Worm (Caenorhabditis elegans) whole organism, late embryonic: Measurements from ENCODE around the gene glb-11.
A peak's percentile ranks its signal among the peaks of the same experiment; 100 is the strongest.

ENCODE experiments used
- C08G9.2 ChIP-seq: sonication (generic microtip); optimal IDR thresholded peaks from 2 replicates; lab custom pipeline; 2016; ENCODE audit warnings: mild to moderate bottlenecking, missing genetic modification characterization, moderate library complexity, missing compliant biosample characterization
- C38D4.7 ChIP-seq: fragments of 200-800 bp; sonication (Bioruptor generic); optimal IDR thresholded peaks from 2 replicates; lab custom pipeline; 2018; ENCODE audit warnings: mild to moderate bottlenecking, missing genetic modification characterization, moderate library complexity, missing compliant biosample characterization
- K02D7.2 ChIP-seq: sonication (generic microtip); optimal IDR thresholded peaks from 2 replicates; lab custom pipeline; 2017; ENCODE audit warnings: mild to moderate bottlenecking, missing genetic modification characterization, missing compliant biosample characterization
- K09A11.1 ChIP-seq: sonication (generic microtip); optimal IDR thresholded peaks from 2 replicates; lab custom pipeline; 2017; ENCODE audit warnings: antibody characterized with exemption, mild to moderate bottlenecking, missing genetic modification characterization, missing compliant biosample characterization; ENCODE audit not compliant: insufficient read depth
- T23F11.4 ChIP-seq: fragments of 200-800 bp; sonication (Bioruptor generic); optimal IDR thresholded peaks from 2 replicates; lab custom pipeline; 2018; ENCODE audit warnings: mild to moderate bottlenecking, missing genetic modification characterization, missing compliant biosample characterization
- ahr-1 ChIP-seq: sonication (generic microtip); optimal IDR thresholded peaks from 2 replicates; lab custom pipeline; 2016; ENCODE audit warnings: missing genetic modification characterization, missing compliant biosample characterization
- ama-1 ChIP-seq: fragments of 150-350 bp; optimal IDR thresholded peaks from 2 replicates; lab custom pipeline; 2014
- ceh-14 ChIP-seq: sonication (generic microtip); optimal IDR thresholded peaks from 2 replicates; lab custom pipeline; 2016; ENCODE audit warnings: missing genotype, missing genetic modification characterization, missing compliant biosample characterization
- ceh-19 ChIP-seq: fragments of 200-800 bp; sonication (Bioruptor generic); optimal IDR thresholded peaks from 2 replicates; lab custom pipeline; 2018; ENCODE audit warnings: mild to moderate bottlenecking, missing genetic modification characterization, missing compliant biosample characterization
- ceh-2 ChIP-seq: sonication (generic microtip); optimal IDR thresholded peaks from 2 replicates; lab custom pipeline; 2016; ENCODE audit warnings: missing genotype, missing genetic modification characterization, missing compliant biosample characterization
- ceh-24 ChIP-seq: sonication (generic microtip); optimal IDR thresholded peaks from 2 replicates; lab custom pipeline; 2016; ENCODE audit warnings: mild to moderate bottlenecking, missing genetic modification characterization, missing compliant biosample characterization
- ceh-31 ChIP-seq: sonication (generic microtip); optimal IDR thresholded peaks from 2 replicates; lab custom pipeline; 2016; ENCODE audit warnings: missing genetic modification characterization, missing compliant biosample characterization
- ceh-34 ChIP-seq: sonication (generic microtip); optimal IDR thresholded peaks from 2 replicates; lab custom pipeline; 2016; ENCODE audit warnings: mild to moderate bottlenecking, missing genetic modification characterization, missing compliant biosample characterization
- ceh-9 ChIP-seq: sonication (generic microtip); optimal IDR thresholded peaks from 2 replicates; lab custom pipeline; 2016; ENCODE audit warnings: mild to moderate bottlenecking, missing genetic modification characterization, inconsistent platforms, missing compliant biosample characterization
- che-1 ChIP-seq: sonication (generic microtip); optimal IDR thresholded peaks from 2 replicates; lab custom pipeline; 2016; ENCODE audit warnings: mild to moderate bottlenecking, missing genetic modification characterization, missing compliant biosample characterization
- dmd-4 ChIP-seq: sonication (generic microtip); optimal IDR thresholded peaks from 2 replicates; lab custom pipeline; 2016; ENCODE audit warnings: borderline replicate concordance, missing genetic modification characterization, missing compliant biosample characterization
- dve-1 ChIP-seq: sonication (generic microtip); optimal IDR thresholded peaks from 2 replicates; lab custom pipeline; 2017; ENCODE audit warnings: antibody characterized with exemption, mild to moderate bottlenecking, missing genetic modification characterization, missing compliant biosample characterization
- elt-2 ChIP-seq: sonication (generic microtip); optimal IDR thresholded peaks from 2 replicates; lab custom pipeline; 2016; ENCODE audit warnings: missing genetic modification reagents, missing genetic modification characterization, missing compliant biosample characterization
- ets-4 ChIP-seq: sonication (generic microtip); optimal IDR thresholded peaks from 2 replicates; lab custom pipeline; 2016; ENCODE audit warnings: missing genetic modification characterization, missing compliant biosample characterization
- fax-1 ChIP-seq: sonication (generic microtip); optimal IDR thresholded peaks from 2 replicates; lab custom pipeline; 2016; ENCODE audit warnings: missing genotype, missing genetic modification characterization, missing compliant biosample characterization
- fkh-10 ChIP-seq: fragments of 150-350 bp; optimal IDR thresholded peaks from 2 replicates; lab custom pipeline; 2014; ENCODE audit warnings: missing biosample characterization, missing genetic modification reagents, missing genetic modification characterization
- gmeb-2 ChIP-seq: sonication (generic microtip); optimal IDR thresholded peaks from 2 replicates; lab custom pipeline; 2016; ENCODE audit warnings: missing genetic modification characterization, inconsistent platforms, missing compliant biosample characterization
- nfya-1 ChIP-seq: sonication (generic microtip); optimal IDR thresholded peaks from 2 replicates; lab custom pipeline; 2017; ENCODE audit warnings: missing genetic modification characterization, mild to moderate bottlenecking, missing compliant biosample characterization, antibody characterized with exemption, moderate library complexity
- npax-4 ChIP-seq: sonication (generic microtip); optimal IDR thresholded peaks from 2 replicates; lab custom pipeline; 2016; ENCODE audit warnings: missing genetic modification characterization, missing compliant biosample characterization
- odd-2 ChIP-seq: sonication (generic microtip); optimal IDR thresholded peaks from 2 replicates; lab custom pipeline; 2017; ENCODE audit warnings: antibody characterized with exemption, mild to moderate bottlenecking, missing genetic modification characterization, missing compliant biosample characterization
- pat-9 ChIP-seq: fragments of 200-800 bp; sonication (Bioruptor generic); optimal IDR thresholded peaks from 2 replicates; lab custom pipeline; 2018; ENCODE audit warnings: mild to moderate bottlenecking, missing genetic modification characterization, moderate library complexity, missing compliant biosample characterization
- pha-2 ChIP-seq: sonication (generic microtip); optimal IDR thresholded peaks from 2 replicates; lab custom pipeline; 2017; ENCODE audit warnings: mild to moderate bottlenecking, missing genetic modification characterization, missing compliant biosample characterization
- pqm-1 ChIP-seq: sonication (generic microtip); optimal IDR thresholded peaks from 2 replicates; lab custom pipeline; 2016; ENCODE audit warnings: missing genetic modification characterization, missing compliant biosample characterization
- pros-1 ChIP-seq: fragments of 150-350 bp; optimal IDR thresholded peaks from 2 replicates; lab custom pipeline; 2014; ENCODE audit warnings: missing biosample characterization, missing genetic modification reagents, missing genetic modification characterization
- ref-2 ChIP-seq: sonication (generic microtip); optimal IDR thresholded peaks from 2 replicates; lab custom pipeline; 2016; ENCODE audit warnings: missing genetic modification characterization, missing compliant biosample characterization
- sdc-2 ChIP-seq: sonication (generic microtip); optimal IDR thresholded peaks from 2 replicates; lab custom pipeline; 2016; ENCODE audit warnings: missing genotype, missing genetic modification characterization, missing compliant biosample characterization
- syd-9 ChIP-seq: sonication (generic microtip); optimal IDR thresholded peaks from 2 replicates; lab custom pipeline; 2016; ENCODE audit warnings: mild to moderate bottlenecking, missing genetic modification characterization, moderate library complexity, missing compliant biosample characterization
- tbx-2 ChIP-seq: sonication (generic microtip); optimal IDR thresholded peaks from 2 replicates; lab custom pipeline; 2016; ENCODE audit warnings: missing genetic modification characterization, missing compliant biosample characterization
- ttx-3 ChIP-seq: sonication (generic microtip); optimal IDR thresholded peaks from 2 replicates; lab custom pipeline; 2016; ENCODE audit warnings: missing genetic modification reagents, missing genetic modification characterization, missing compliant biosample characterization
- unc-42 ChIP-seq: sonication (generic microtip); optimal IDR thresholded peaks from 2 replicates; lab custom pipeline; 2016; ENCODE audit warnings: missing genotype, missing genetic modification characterization, missing compliant biosample characterization
- unc-86 ChIP-seq: sonication (generic microtip); optimal IDR thresholded peaks from 2 replicates; lab custom pipeline; 2016; ENCODE audit warnings: missing genetic modification characterization, missing compliant biosample characterization
- zip-5 ChIP-seq: sonication (generic microtip); optimal IDR thresholded peaks from 2 replicates; lab custom pipeline; 2016; ENCODE audit warnings: missing genetic modification characterization, missing compliant biosample characterization
- ztf-16 ChIP-seq: sonication (generic microtip); optimal IDR thresholded peaks from 2 replicates; lab custom pipeline; 2017; ENCODE audit warnings: missing genetic modification characterization, missing compliant biosample characterization

The glb-11 gene

ce11 chrIII:3992089-3992488, at the start of gene glb-11:
Gene glb-11 (minus strand): TSS chrIII:3992189.
- TF ChIP-seq pha-2 (tag; lab: Kevin White, UChicago): no peak
- no peak for TF ChIP-seq ceh-31 (tag; lab: Kevin White, UChicago)
- TF ChIP-seq pat-9 (tag; lab: Kevin White, UChicago): no peak
- TF ChIP-seq ceh-34 (tag; lab: Kevin White, UChicago): no peak
- no peak for TF ChIP-seq nfya-1
- no peak for TF ChIP-seq unc-86
- TF ChIP-seq gmeb-2 (tag; lab: Kevin White, UChicago): no peak
- no peak for TF ChIP-seq fkh-10
- no peak for TF ChIP-seq ama-1
- no peak for TF ChIP-seq npax-4 (tag; lab: Kevin White, UChicago)
- TF ChIP-seq dve-1 (tag; lab: Kevin White, UChicago): no peak
- TF ChIP-seq ztf-16 (tag; lab: Kevin White, UChicago): no peak
- no peak for TF ChIP-seq C38D4.7 (GFP tag; lab: Kevin White, UChicago)

ce11 chrIII:4039775-4040174, 47.8 kb upstream of the glb-11 start:
- TF ChIP-seq zip-5 (tag; lab: Kevin White, UChicago) (no peak), elt-2 (tag; lab: Kevin White, UChicago) (peak; percentile 80)

- TF ChIP-seq ref-2 (tag; lab: Kevin White, UChicago): peak; percentile 33
- TF ChIP-seq ceh-14 (tag; lab: Kevin White, UChicago): peak; percentile 42
- TF ChIP-seq pros-1 (tag; lab: Kevin White, UChicago): peak; percentile 31
- peak; percentile 51 for TF ChIP-seq tbx-2 (tag; lab: Kevin White, UChicago)
- no peak for TF ChIP-seq che-1 (tag; lab: Kevin White, UChicago)
- TF ChIP-seq fkh-10: no peak
- no peak for TF ChIP-seq dve-1 (tag; lab: Kevin White, UChicago)
- TF ChIP-seq ceh-24: no peak
- TF ChIP-seq ceh-34 (tag; lab: Kevin White, UChicago): peak; percentile 91
- peak; percentile 44 for TF ChIP-seq ceh-31 (tag; lab: Kevin White, UChicago)
- TF ChIP-seq ceh-19: peak; percentile 22
- TF ChIP-seq ceh-2: peak; percentile 29
- TF ChIP-seq T23F11.4: no peak
- TF ChIP-seq syd-9 (tag; lab: Kevin White, UChicago): peak; percentile 28
- no peak for TF ChIP-seq ttx-3 (tag; lab: Kevin White, UChicago)
- peak; percentile 29 for TF ChIP-seq C08G9.2 (tag; lab: Kevin White, UChicago)
- peak; percentile 32 for TF ChIP-seq unc-42 (tag; lab: Kevin White, UChicago)
- no peak for TF ChIP-seq ceh-9 (tag; lab: Kevin White, UChicago)
- no peak for TF ChIP-seq fax-1 (tag; lab: Kevin White, UChicago)
- TF ChIP-seq ets-4 (tag; lab: Kevin White, UChicago): peak; percentile 3
- TF ChIP-seq K09A11.1 (tag; lab: Kevin White, UChicago): no peak
- no peak for TF ChIP-seq odd-2 (tag; lab: Kevin White, UChicago)
These were observed 45.3 kb upstream of the glb-11 start for ce11 chrIII:4037332-4037731.

ce11 chrIII:4036740-4037139, 44.8 kb upstream of the glb-11 start, which contains the start of gene hum-5:
Gene hum-5 (minus strand): TSS chrIII:4036840.
- no peak for TF ChIP-seq fax-1 (tag; lab: Kevin White, UChicago)
- no peak for TF ChIP-seq ahr-1 (tag; lab: Kevin White, UChicago)
- TF ChIP-seq dmd-4 (tag; lab: Kevin White, UChicago): no peak
- TF ChIP-seq sdc-2 (tag; lab: Kevin White, UChicago): no peak
- no peak for TF ChIP-seq pqm-1
- no peak for TF ChIP-seq K02D7.2 (tag; lab: Kevin White, UChicago)
- TF ChIP-seq, all 69 proteins: peak for 0
